Worm (Caenorhabditis elegans): ENCODE data around the gene ZK1127.12.

The ZK1127.12 gene

ce11 chrII:7059274-7059757 lies 7.4 kb downstream of the ZK1127.12 start (continued):
- TF ChIP-seq T26A8.4 (GFP tag; IDR thresholded peaks at IDR 0.05), result no peak
- TF ChIP-seq ZK337.2 (GFP tag; IDR thresholded peaks at IDR 0.05), result no peak
- TF ChIP-seq fos-1 (tag; optimal IDR thresholded peaks at IDR 0.05), result no peak
- no peak for TF ChIP-seq zag-1 (tag; optimal IDR thresholded peaks at IDR 0.05)
- TF ChIP-seq ctbp-1 (GFP tag; IDR thresholded peaks at IDR 0.05), result no peak
- TF ChIP-seq lin-29 (GFP tag; IDR thresholded peaks at IDR 0.05), result no peak
- TF ChIP-seq unc-62 (GFP tag; optimal IDR thresholded peaks at IDR 0.05 in 1 of 2), result peak in 1 of 2 experiments; percentile 82
- no peak for TF ChIP-seq unc-62 (tag; optimal IDR thresholded peaks at IDR 0.05)
- no peak for TF ChIP-seq dmd-9 (GFP tag; IDR thresholded peaks at IDR 0.05)
- no peak for TF ChIP-seq rbr-2 (tag; optimal IDR thresholded peaks at IDR 0.05)
- TF ChIP-seq D1046.2 (GFP tag; IDR thresholded peaks at IDR 0.05), result no peak
- no peak for TF ChIP-seq ceh-28 (tag; optimal IDR thresholded peaks at IDR 0.05)
- no peak for TF ChIP-seq F10B5.3 (tag; optimal IDR thresholded peaks at IDR 0.05)
- TF ChIP-seq nhr-77 (tag; optimal IDR thresholded peaks at IDR 0.05), result peak; percentile 34
- TF ChIP-seq mes-2 (tag; optimal IDR thresholded peaks at IDR 0.05; ENCODE audit: poor library complexity, severe bottlenecking), result peak; percentile 37
- TF ChIP-seq unc-130 (GFP tag; optimal IDR thresholded peaks at IDR 0.05), result no peak
- peak; percentile 67 for TF ChIP-seq cey-2 (tag; optimal IDR thresholded peaks at IDR 0.05; ENCODE audit: borderline replicate concordance, insufficient read depth)
- TF ChIP-seq nhr-6 (tag; optimal IDR thresholded peaks at IDR 0.05), result no peak

- TF ChIP-seq lin-15B (tag; optimal IDR thresholded peaks at IDR 0.05), result no peak
- TF ChIP-seq mxl-3 (GFP tag; optimal IDR thresholded peaks at IDR 0.05), result peak; percentile 83
- no peak for TF ChIP-seq ceh-44 (GFP tag; IDR thresholded peaks at IDR 0.05)
- no peak for TF ChIP-seq unc-39 (tag; optimal IDR thresholded peaks at IDR 0.05)
- peak; percentile 96 for TF ChIP-seq php-3 (GFP tag; IDR thresholded peaks at IDR 0.05)
- TF ChIP-seq daf-16 (GFP tag; optimal IDR thresholded peaks at IDR 0.05), result peak in 1 of 2 experiments; percentile 71
- TF ChIP-seq daf-16 (tag; optimal IDR thresholded peaks at IDR 0.05), result peak; percentile 93
- TF ChIP-seq ztf-11 (tag; optimal IDR thresholded peaks at IDR 0.05), result no peak
- TF ChIP-seq dmd-9 (GFP tag; IDR thresholded peaks at IDR 0.05), result no peak
- peak; percentile 77 for TF ChIP-seq zfp-3 (GFP tag; conservative IDR thresholded peaks at IDR 0.05)
- no peak for TF ChIP-seq spr-3 (GFP tag; optimal IDR thresholded peaks at IDR 0.05)
- no peak for TF ChIP-seq nhr-76 (tag; optimal IDR thresholded peaks at IDR 0.05)
- no peak for TF ChIP-seq ceh-28 (tag; optimal IDR thresholded peaks at IDR 0.05)
- TF ChIP-seq gei-8 (GFP tag; optimal IDR thresholded peaks at IDR 0.05), result no peak
- TF ChIP-seq ZK337.2 (GFP tag; IDR thresholded peaks at IDR 0.05), result no peak
- no peak for TF ChIP-seq F44E2.7 (GFP tag; IDR thresholded peaks at IDR 0.05)
- TF ChIP-seq rbr-2 (tag; optimal IDR thresholded peaks at IDR 0.05), result no peak
- TF ChIP-seq nhr-48 (tag; optimal IDR thresholded peaks at IDR 0.05), result peak; percentile 85
- TF ChIP-seq jun-1 (tag; optimal IDR thresholded peaks at IDR 0.05), result no peak
- TF ChIP-seq F49E8.2 (tag; optimal IDR thresholded peaks at IDR 0.05; ENCODE audit: borderline replicate concordance), result no peak
- no peak for TF ChIP-seq T26A8.4 (GFP tag; IDR thresholded peaks at IDR 0.05)
- no peak for TF ChIP-seq zfp-2 (tag; optimal IDR thresholded peaks at IDR 0.05)
- no peak for TF ChIP-seq mes-2 (tag; optimal IDR thresholded peaks at IDR 0.05; ENCODE audit: poor library complexity, severe bottlenecking)
- TF ChIP-seq nhr-10 (tag; optimal IDR thresholded peaks at IDR 0.05), result no peak
- TF ChIP-seq nhr-25 (tag; optimal IDR thresholded peaks at IDR 0.05; ENCODE audit: borderline replicate concordance, insufficient read depth), result no peak
- peak; percentile 87 for TF ChIP-seq tra-1 (GFP tag; IDR thresholded peaks at IDR 0.05)
- no peak for TF ChIP-seq mdt-29 (GFP tag; IDR thresholded peaks at IDR 0.05)
- TF ChIP-seq nhr-77 (tag; optimal IDR thresholded peaks at IDR 0.05), result peak; percentile 68
- no peak for TF ChIP-seq sdz-12 (GFP tag; optimal IDR thresholded peaks at IDR 0.05)
- TF ChIP-seq aha-1 (tag), result no peak
- no peak for TF ChIP-seq ceh-32 (tag; optimal IDR thresholded peaks at IDR 0.05; ENCODE audit: poor library complexity)
- no peak for TF ChIP-seq snpc-1.2 (GFP tag; IDR thresholded peaks at IDR 0.05)
- no peak for TF ChIP-seq daf-8 (GFP tag; IDR thresholded peaks at IDR 0.05)
- no peak for TF ChIP-seq daf-12 (tag; optimal IDR thresholded peaks at IDR 0.05)
- no peak for TF ChIP-seq mep-1 (tag; optimal IDR thresholded peaks at IDR 0.05)
- no peak for TF ChIP-seq duxl-1 (tag; optimal IDR thresholded peaks at IDR 0.05; ENCODE audit: poor library complexity)
- TF ChIP-seq dpl-1 (GFP tag; optimal IDR thresholded peaks at IDR 0.05), result no peak
- no peak for TF ChIP-seq ceh-82 (tag; optimal IDR thresholded peaks at IDR 0.05)
- TF ChIP-seq set-16 (GFP tag; IDR thresholded peaks at IDR 0.05), result no peak
Observed at ce11 chrII:7060202-7060601, 8.3 kb downstream of the ZK1127.12 start.

Data from whole organism, L4 larva.